Fruit fly (Drosophila melanogaster): ENCODE results near the gene CG17646.
A peak's percentile ranks its signal among the peaks of the same experiment; 100 is the strongest.

Gene CG17646

dm6 chr2L:1732189-1732588, at the start of gene CG17646, which contains the start of gene CG17652:
Gene CG17646 (plus strand): TSS chr2L:1732524.
Gene CG17652 (minus strand): TSS chr2L:1732356.
- TF ChIP-seq dl (GFP tag; optimal IDR thresholded peaks at IDR 0.05; ENCODE audit: insufficient read depth in 1 of 2, partially characterized antibody in 2 of 2): no peak
- no peak for TF ChIP-seq CrebA (GFP tag; optimal IDR thresholded peaks at IDR 0.05; ENCODE audit: borderline replicate concordance)
- TF ChIP-seq Rel (GFP tag; optimal IDR thresholded peaks at IDR 0.05): no peak
- TF ChIP-seq Rel (tag; optimal IDR thresholded peaks at IDR 0.05): peak; percentile 65
- TF ChIP-seq h (GFP tag; optimal IDR thresholded peaks at IDR 0.05): no peak
- TF ChIP-seq Hnf4 (GFP tag; optimal IDR thresholded peaks at IDR 0.05): peak; percentile 28
- TF ChIP-seq jim (GFP tag; optimal IDR thresholded peaks at IDR 0.05): no peak
- TF ChIP-seq OdsH (GFP tag; optimal IDR thresholded peaks at IDR 0.05): peak; percentile 10

dm6 chr2L:1692857-1693256, 39.5 kb upstream of the CG17646 start:
- peak; percentile 82 for TF ChIP-seq h (GFP tag; optimal IDR thresholded peaks at IDR 0.05)
- no peak for TF ChIP-seq CG32264 (GFP tag; optimal IDR thresholded peaks at IDR 0.05)
- no peak for TF ChIP-seq brk (GFP tag; optimal IDR thresholded peaks at IDR 0.05)
- TF ChIP-seq Sp1 (GFP tag; optimal IDR thresholded peaks at IDR 0.05): no peak

DNA sequence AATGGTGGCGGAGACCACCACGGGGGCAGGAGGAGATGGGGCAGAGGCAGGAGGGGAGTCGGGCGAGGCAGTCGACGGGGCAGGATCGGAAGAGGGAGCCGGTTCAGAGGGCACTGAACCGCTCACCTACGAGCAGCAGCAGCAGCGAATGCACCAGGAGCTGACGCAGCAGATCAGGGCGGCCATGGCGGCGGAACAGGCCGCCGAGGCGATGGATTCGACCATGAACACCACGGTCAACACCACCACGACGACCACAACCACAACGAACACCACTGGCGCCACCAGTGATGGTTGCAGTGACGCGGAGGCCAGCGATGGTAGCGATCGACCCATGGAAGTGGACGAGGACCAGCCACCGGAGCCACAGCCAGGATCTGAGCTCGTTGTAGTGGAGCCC, 36.1 kb upstream of the CG17646 start:
- no peak for TF ChIP-seq Hr83 (GFP tag; optimal IDR thresholded peaks at IDR 0.05; ENCODE audit: poor library complexity, severe bottlenecking)
- TF ChIP-seq psq (GFP tag; optimal IDR thresholded peaks at IDR 0.05): no peak
- no peak for TF ChIP-seq GATAd (GFP tag; optimal IDR thresholded peaks at IDR 0.05)
- TF ChIP-seq Dif (GFP tag; optimal IDR thresholded peaks at IDR 0.05; ENCODE audit: partially characterized antibody): no peak
- TF ChIP-seq Myc (optimal IDR thresholded peaks at IDR 0.05): no peak
- no peak for TF ChIP-seq Sp1 (GFP tag; optimal IDR thresholded peaks at IDR 0.05)
- TF ChIP-seq brk (GFP tag; optimal IDR thresholded peaks at IDR 0.05): no peak
- no peak for TF ChIP-seq CG32264 (GFP tag; optimal IDR thresholded peaks at IDR 0.05)
- no peak for TF ChIP-seq CG9705 (GFP tag; optimal IDR thresholded peaks at IDR 0.05)
- TF ChIP-seq h (GFP tag; optimal IDR thresholded peaks at IDR 0.05): no peak
- no peak for TF ChIP-seq dl (GFP tag; optimal IDR thresholded peaks at IDR 0.05; ENCODE audit: insufficient read depth in 1 of 2, partially characterized antibody in 2 of 2)
- TF ChIP-seq usp (GFP tag; optimal IDR thresholded peaks at IDR 0.05): no peak
- TF ChIP-seq Jra (GFP tag; optimal IDR thresholded peaks at IDR 0.05): no peak
- TF ChIP-seq Rel (GFP tag; optimal IDR thresholded peaks at IDR 0.05): no peak
- no peak for TF ChIP-seq Rel (tag; optimal IDR thresholded peaks at IDR 0.05)
- no peak for TF ChIP-seq br (GFP tag; optimal IDR thresholded peaks at IDR 0.05)
- TF ChIP-seq HLH106 (tag; optimal IDR thresholded peaks at IDR 0.05): no peak
- no peak for TF ChIP-seq woc (GFP tag; optimal IDR thresholded peaks at IDR 0.05)
- TF ChIP-seq Vsx2 (GFP tag; optimal IDR thresholded peaks at IDR 0.05; ENCODE audit: partially characterized antibody): no peak

DNA sequence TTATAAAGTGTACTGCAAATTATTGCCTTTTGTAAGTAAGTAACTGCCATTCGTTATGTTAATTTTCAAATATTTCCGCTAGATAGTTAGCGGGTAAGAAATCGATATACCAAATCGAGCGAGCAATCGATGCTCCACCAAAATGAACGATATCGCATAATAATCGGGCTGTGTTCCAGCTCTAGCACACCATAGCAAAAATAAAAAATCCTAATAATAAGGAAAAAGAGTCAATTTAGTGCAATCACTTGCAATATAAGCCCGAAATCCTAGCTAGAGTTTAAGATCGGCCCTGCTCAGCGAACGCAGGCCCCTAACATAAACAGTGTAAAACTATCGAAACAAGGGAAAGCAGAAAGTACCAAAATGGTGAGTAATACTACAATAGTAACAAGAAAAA, 27.6 kb upstream of the CG17646 start, which contains the start of gene cpb:
TSS of gene cpb (plus strand) at position 157 of the 400 bp plus-strand sequence.
- no peak for TF ChIP-seq Hr83 (GFP tag; optimal IDR thresholded peaks at IDR 0.05; ENCODE audit: poor library complexity, severe bottlenecking)
- TF ChIP-seq Myc (optimal IDR thresholded peaks at IDR 0.05): peak; percentile 39
- no peak for TF ChIP-seq pan (optimal IDR thresholded peaks at IDR 0.05)
- no peak for TF ChIP-seq psq (GFP tag; optimal IDR thresholded peaks at IDR 0.05)
- TF ChIP-seq Sp1 (GFP tag; optimal IDR thresholded peaks at IDR 0.05): no peak
- TF ChIP-seq brk (GFP tag; optimal IDR thresholded peaks at IDR 0.05): no peak

DNA sequence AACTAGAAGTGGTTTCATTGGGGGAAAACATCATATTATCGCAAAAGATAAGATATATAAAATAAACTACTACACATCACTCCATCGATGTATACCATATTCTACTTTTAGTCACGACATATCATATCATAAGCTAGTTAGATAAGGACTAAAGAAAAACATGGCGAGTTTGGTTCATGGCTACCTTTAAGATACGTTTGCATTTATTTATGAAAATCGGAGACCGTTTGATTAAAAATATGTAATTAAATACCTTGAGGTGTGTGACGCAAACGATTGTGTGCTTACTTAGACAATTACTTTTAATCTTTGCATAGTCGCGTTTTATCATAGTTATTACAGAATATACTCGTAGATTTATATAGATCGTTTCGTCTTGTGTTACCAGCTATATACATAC, 25.4 kb upstream of the CG17646 start:
- no peak for TF ChIP-seq br (GFP tag; optimal IDR thresholded peaks at IDR 0.05)
- no peak for TF ChIP-seq Hr83 (GFP tag; optimal IDR thresholded peaks at IDR 0.05; ENCODE audit: poor library complexity, severe bottlenecking)
- TF ChIP-seq rgr (GFP tag; optimal IDR thresholded peaks at IDR 0.05): no peak
- no peak for TF ChIP-seq sage (GFP tag; optimal IDR thresholded peaks at IDR 0.05)
- TF ChIP-seq CrebA (GFP tag; optimal IDR thresholded peaks at IDR 0.05; ENCODE audit: borderline replicate concordance): no peak
- no peak for TF ChIP-seq fru (GFP tag; optimal IDR thresholded peaks at IDR 0.05)
- TF ChIP-seq N (GFP tag; optimal IDR thresholded peaks at IDR 0.05): no peak
- no peak for TF ChIP-seq ey (GFP tag; optimal IDR thresholded peaks at IDR 0.05)
- no peak for TF ChIP-seq Abd-B (GFP tag; optimal IDR thresholded peaks at IDR 0.05)
- TF ChIP-seq jim (GFP tag; optimal IDR thresholded peaks at IDR 0.05): no peak
- no peak for TF ChIP-seq Hnf4 (GFP tag; optimal IDR thresholded peaks at IDR 0.05)
- TF ChIP-seq Dfd (GFP tag; optimal IDR thresholded peaks at IDR 0.05): no peak
